Worm (Caenorhabditis elegans): ENCODE results near the gene R05G6.10.

DNA sequence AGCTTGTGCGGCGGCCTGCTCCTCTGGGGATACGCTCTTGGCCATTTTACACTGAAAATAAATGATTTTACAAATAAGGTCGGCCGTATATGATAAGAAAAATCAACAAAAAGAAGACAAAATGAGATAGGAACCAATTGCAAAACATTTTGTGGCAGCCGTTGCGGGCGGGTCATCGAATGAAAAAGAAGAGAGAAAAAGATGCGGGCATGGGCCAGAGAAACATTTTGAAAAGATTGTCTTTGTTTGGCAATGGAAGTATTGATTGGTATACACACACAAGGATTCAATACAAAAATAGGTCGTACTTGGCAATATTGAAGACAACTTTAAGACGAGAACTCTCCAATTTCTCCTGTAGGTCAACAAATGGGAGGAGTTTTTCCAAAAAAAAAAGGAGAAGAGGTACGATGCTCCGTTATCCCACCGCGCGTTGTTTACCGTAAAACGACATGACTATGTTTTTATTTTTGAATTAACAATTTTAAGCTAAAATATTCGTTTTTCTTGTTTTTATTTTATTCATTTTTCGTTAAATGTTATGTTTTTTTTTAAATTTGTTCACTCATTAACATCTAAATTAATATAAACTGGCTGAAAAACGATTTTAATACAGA, 29.6 kb downstream of the R05G6.10 start, which contains the start of the genes plc-4 and R05G6.4:
- TF ChIP-seq ztf-23 (GFP tag; IDR thresholded peaks at IDR 0.05) (no peak), ref-1 (GFP tag; conservative IDR thresholded peaks at IDR 0.05) (no peak), flt-1 (GFP tag; IDR thresholded peaks at IDR 0.05) (no peak), ztf-29 (GFP tag; IDR thresholded peaks at IDR 0.05) (no peak), T22C8.4 (GFP tag; IDR thresholded peaks at IDR 0.05) (no peak)

Measured in whole organism, midembryonic.